Worm (Caenorhabditis elegans) whole organism, young adult: ENCODE measurements around the gene ldb-1.

Experiments
- F10E7.11 ChIP-seq: sonication (generic microtip); optimal IDR thresholded peaks from 2 replicates; lab custom pipeline; 2017; ENCODE audit warnings: mild to moderate bottlenecking, missing genetic modification characterization, moderate library complexity, missing compliant biosample characterization
- ama-1 ChIP-seq, 3 experiments: fragments of 150-350 bp in 1 of 3; sonication (generic microtip) in 2 of 3; optimal IDR thresholded peaks; 2 replicates each; lab custom pipeline; 2014 to 2018; ENCODE audit warnings: missing biosample characterization in 2 of 3, missing genetic modification characterization in 2 of 3, missing genetic modification reagents in 2 of 3
- ceh-58 ChIP-seq: fragments of 200-800 bp; sonication (Bioruptor generic); IDR thresholded peaks from 2 replicates; pipeline ENCODE4 v1.3.6; 2022; ENCODE audit warnings: missing genetic modification characterization, missing compliant biosample characterization
- lsl-1 ChIP-seq: fragments of 200-800 bp; sonication (Bioruptor generic); optimal IDR thresholded peaks from 2 replicates; lab custom pipeline; 2018; ENCODE audit warnings: mild to moderate bottlenecking, missing genetic modification characterization, moderate library complexity, missing compliant biosample characterization
- lsy-27 ChIP-seq: sonication (generic microtip); optimal IDR thresholded peaks from 2 replicates; lab custom pipeline; 2017; ENCODE audit warnings: missing genetic modification characterization, mild to moderate bottlenecking, missing compliant biosample characterization, antibody characterized with exemption, missing genotype, borderline replicate concordance; ENCODE audit not compliant: insufficient read depth
- ztf-18 ChIP-seq: sonication (generic microtip); optimal IDR thresholded peaks from 2 replicates; lab custom pipeline; 2016; ENCODE audit warnings: missing genotype, mild to moderate bottlenecking, missing genetic modification characterization, missing compliant biosample characterization
- ztf-25 ChIP-seq: fragments of 200-800 bp; sonication (Bioruptor generic); IDR thresholded peaks from 2 replicates; pipeline ENCODE4 v1.3.6; 2022; ENCODE audit warnings: missing genetic modification reagents, missing genetic modification characterization, missing compliant biosample characterization

- TF ChIP-seq ztf-18 (tag; lab: Kevin White, UChicago) (no peak), ceh-58 (GFP tag; lab: Robert Waterston, UW) (no peak), lsy-27 (no peak), ama-1 (optimal IDR thresholded peaks at IDR 0.05; lab: Kevin White, UChicago) (no peak), ama-1 (GFP tag; optimal IDR thresholded peaks at IDR 0.05; lab: Kevin White, UChicago) (no peak), ztf-25 (GFP tag; lab: Robert Waterston, UW) (no peak), F10E7.11 (no peak), lsl-1 (GFP tag; lab: Kevin White, UChicago) (no peak)
Observed at ce11 chrX:11047183-11047582, 18.5 kb downstream of the ldb-1 start, which contains the start of gene clc-1.
